Worm (Caenorhabditis elegans) whole organism, L4/young adult: ENCODE data around the gene ZC196.9.

Experiments
- W03F9.2 ChIP-seq: fragments of 150-350 bp; optimal IDR thresholded peaks from 2 replicates; lab custom pipeline; 2014; ENCODE audit warnings: missing biosample characterization, missing genetic modification characterization
- dao-5 ChIP-seq: sonication (generic microtip); optimal IDR thresholded peaks from 2 replicates; lab custom pipeline; 2016; ENCODE audit warnings: missing genotype, missing genetic modification characterization, moderate library complexity, missing compliant biosample characterization
- him-1 ChIP-seq: sonication (generic microtip); optimal IDR thresholded peaks from 2 replicates; lab custom pipeline; 2016; ENCODE audit warnings: missing genotype, missing genetic modification reagents, missing genetic modification characterization, missing compliant biosample characterization

- TF ChIP-seq him-1 (tag; lab: Kevin White, UChicago) = no peak
- no peak for TF ChIP-seq W03F9.2 (tag; lab: Kevin White, UChicago)
- no peak for TF ChIP-seq dao-5 (tag; lab: Kevin White, UChicago)
Observed at ce11 chrV:8762861-8763260, 35.9 kb upstream of the ZC196.9 start, which contains the start of gene B0507.8.
